Fruit fly (Drosophila melanogaster) whole organism, embryonic: Measurements from ENCODE around the gene CG32642.

Experiments
- Awh ChIP-seq: fragments of 200-800 bp; sonication (Bioruptor generic); IDR thresholded peaks from 2 replicates; pipeline ENCODE4, ENCODE4 v1.3.6; 2022; ENCODE audit warnings: missing biosample characterization, missing genetic modification characterization
- B-H2 ChIP-seq: fragments of 200-800 bp; sonication (Bioruptor generic); optimal IDR thresholded peaks from 2 replicates; lab custom pipeline; 2018; ENCODE audit warnings: missing biosample characterization, mild to moderate bottlenecking, missing genetic modification characterization
- CG10366 ChIP-seq: fragments of 200-800 bp; sonication (Bioruptor generic); IDR thresholded peaks from 2 replicates; pipeline ENCODE4 v1.3.6; 2022; ENCODE audit warnings: missing biosample characterization, missing genetic modification characterization
- CG11085 ChIP-seq: fragments of 200-800 bp; sonication (Bioruptor generic); IDR thresholded peaks from 2 replicates; pipeline ENCODE4 v1.3.6; 2022; ENCODE audit warnings: missing biosample characterization, missing genetic modification characterization
- CG11247 ChIP-seq: fragments of 200-800 bp; sonication (Bioruptor generic); IDR thresholded peaks from 2 replicates; pipeline ENCODE4 v1.3.6; 2022; ENCODE audit warnings: missing biosample characterization, missing genetic modification characterization
- CG11398 ChIP-seq: fragments of 200-800 bp; sonication (Bioruptor generic); optimal IDR thresholded peaks from 2 replicates; lab custom pipeline; 2016; ENCODE audit warnings: missing biosample characterization, missing genetic modification characterization
- CG11456 ChIP-seq: fragments of 200-800 bp; sonication (Bioruptor generic); IDR thresholded peaks from 3 replicates; pipeline ENCODE4 v1.3.6; 2022; ENCODE audit warnings: missing biosample characterization, missing genetic modification characterization
- CG11560 ChIP-seq: fragments of 200-800 bp; sonication (Bioruptor generic); IDR thresholded peaks from 3 replicates; pipeline ENCODE4 v1.3.6; 2022; ENCODE audit warnings: missing biosample characterization, missing genetic modification characterization
- CG11695 ChIP-seq: fragments of 200-800 bp; sonication (Bioruptor generic); IDR thresholded peaks from 3 replicates; pipeline ENCODE4 v1.3.6; 2022; ENCODE audit warnings: missing biosample characterization, missing genetic modification characterization
- CG12236 ChIP-seq: fragments of 200-800 bp; sonication (Bioruptor generic); optimal IDR thresholded peaks from 2 replicates; lab custom pipeline; 2016; ENCODE audit warnings: missing biosample characterization, missing genetic modification characterization
- CG1233 ChIP-seq: fragments of 200-800 bp; sonication (Bioruptor generic); optimal IDR thresholded peaks from 4 replicates; lab custom pipeline; 2018; ENCODE audit warnings: missing biosample characterization, mild to moderate bottlenecking, missing genetic modification characterization
- CG12659 ChIP-seq: fragments of 200-800 bp; sonication (Bioruptor generic); optimal IDR thresholded peaks from 3 replicates; lab custom pipeline; 2017; ENCODE audit warnings: mild to moderate bottlenecking, missing biosample characterization, missing genetic modification reagents, missing genetic modification characterization
- CG13296 ChIP-seq: fragments of 200-800 bp; sonication (Bioruptor generic); optimal IDR thresholded peaks from 3 replicates; lab custom pipeline; 2018; ENCODE audit warnings: missing biosample characterization, mild to moderate bottlenecking, missing genetic modification characterization
- CG14014 ChIP-seq: fragments of 200-800 bp; sonication (Bioruptor generic); IDR thresholded peaks from 2 replicates; pipeline ENCODE4 v1.3.6; 2022; ENCODE audit warnings: missing biosample characterization, missing genetic modification characterization
- CG15011 ChIP-seq: fragments of 200-800 bp; sonication (Bioruptor generic); optimal IDR thresholded peaks from 3 replicates; lab custom pipeline; 2018; ENCODE audit warnings: missing biosample characterization, mild to moderate bottlenecking, missing genetic modification characterization
- CG1647 ChIP-seq: fragments of 200-800 bp; sonication (Bioruptor generic); optimal IDR thresholded peaks from 3 replicates; lab custom pipeline; 2016; ENCODE audit warnings: missing biosample characterization, missing genetic modification characterization
- CG16863 ChIP-seq: fragments of 200-800 bp; sonication (Bioruptor generic); optimal IDR thresholded peaks from 3 replicates; lab custom pipeline; 2016; ENCODE audit warnings: missing biosample characterization, missing genetic modification characterization
- CG17385 ChIP-seq: fragments of 200-800 bp; sonication (Bioruptor generic); optimal IDR thresholded peaks from 3 replicates; lab custom pipeline; 2018; ENCODE audit warnings: missing biosample characterization, mild to moderate bottlenecking, missing genetic modification characterization
- CG1792 ChIP-seq: fragments of 200-800 bp; sonication (Bioruptor generic); optimal IDR thresholded peaks from 2 replicates; lab custom pipeline; 2016; ENCODE audit warnings: missing biosample characterization, missing genetic modification characterization
- CG18619 ChIP-seq: fragments of 200-800 bp; sonication (Bioruptor generic); optimal IDR thresholded peaks from 3 replicates; lab custom pipeline; 2017; ENCODE audit warnings: missing biosample characterization, mild to moderate bottlenecking, missing genetic modification characterization
- CG2116 ChIP-seq: fragments of 200-800 bp; sonication (Bioruptor generic); optimal IDR thresholded peaks from 3 replicates; lab custom pipeline; 2018; ENCODE audit warnings: missing biosample characterization, mild to moderate bottlenecking, missing genetic modification characterization
- CG30403 ChIP-seq: fragments of 200-800 bp; sonication (Bioruptor generic); optimal IDR thresholded peaks from 3 replicates; lab custom pipeline; 2016; ENCODE audit warnings: missing biosample characterization, missing genetic modification characterization
- CG3065 ChIP-seq: fragments of 200-800 bp; sonication (Bioruptor generic); optimal IDR thresholded peaks from 2 replicates; lab custom pipeline; 2016; ENCODE audit warnings: missing biosample characterization, missing genetic modification characterization
- CG3281 ChIP-seq: fragments of 200-800 bp; sonication (Bioruptor generic); optimal IDR thresholded peaks from 3 replicates; lab custom pipeline; 2017; ENCODE audit warnings: missing biosample characterization, mild to moderate bottlenecking, missing genetic modification characterization
- CG3838 ChIP-seq: fragments of 200-800 bp; sonication (Bioruptor generic); optimal IDR thresholded peaks from 3 replicates; lab custom pipeline; 2016; ENCODE audit warnings: missing biosample characterization, missing genetic modification characterization
- CG3847 ChIP-seq: fragments of 200-800 bp; sonication (Bioruptor generic); IDR thresholded peaks from 2 replicates; pipeline ENCODE4 v1.3.6; 2022; ENCODE audit warnings: missing biosample characterization, missing genetic modification characterization
- CG43689 ChIP-seq: fragments of 200-800 bp; sonication (Bioruptor generic); IDR thresholded peaks from 2 replicates; pipeline ENCODE4 v1.3.6; 2022; ENCODE audit warnings: missing biosample characterization, missing genetic modification characterization
- CG6791 ChIP-seq: fragments of 200-800 bp; sonication (Bioruptor generic); IDR thresholded peaks from 3 replicates; pipeline ENCODE4 v1.3.6; 2022; ENCODE audit warnings: missing biosample characterization, missing genetic modification characterization; ENCODE audit not compliant: partially characterized antibody
- CG7372 ChIP-seq: fragments of 200-800 bp; sonication (Bioruptor generic); IDR thresholded peaks from 2 replicates; pipeline ENCODE4 v1.3.6; 2022; ENCODE audit warnings: missing biosample characterization, missing genetic modification characterization
- CG8089 ChIP-seq: fragments of 200-800 bp; sonication (Bioruptor generic); optimal IDR thresholded peaks from 3 replicates; lab custom pipeline; 2016; ENCODE audit warnings: missing biosample characterization, missing genetic modification characterization
- CG9797 ChIP-seq: fragments of 200-800 bp; sonication (Bioruptor generic); optimal IDR thresholded peaks from 3 replicates; lab custom pipeline; 2018; ENCODE audit warnings: missing biosample characterization, mild to moderate bottlenecking, missing genetic modification characterization
- CG9932 ChIP-seq: fragments of 200-800 bp; sonication (Bioruptor generic); IDR thresholded peaks from 2 replicates; pipeline ENCODE4 v1.3.6; 2022; ENCODE audit warnings: missing biosample characterization, missing genetic modification characterization
- Dip3 ChIP-seq: fragments of 200-800 bp; sonication (Bioruptor generic); optimal IDR thresholded peaks from 3 replicates; lab custom pipeline; 2016; ENCODE audit warnings: missing biosample characterization, missing genetic modification characterization
- Drgx ChIP-seq: fragments of 200-800 bp; sonication (Bioruptor generic); IDR thresholded peaks from 2 replicates; pipeline ENCODE4 v1.3.6; 2022; ENCODE audit warnings: missing biosample characterization, missing genetic modification characterization
- Ets97D ChIP-seq: fragments of 200-800 bp; sonication (Bioruptor generic); optimal IDR thresholded peaks from 3 replicates; lab custom pipeline; 2016; ENCODE audit warnings: missing biosample characterization, missing genetic modification characterization
- Fer3 ChIP-seq: fragments of 200-800 bp; sonication (Bioruptor generic); optimal IDR thresholded peaks from 2 replicates; lab custom pipeline; 2018; ENCODE audit warnings: missing biosample characterization, mild to moderate bottlenecking, missing genetic modification characterization, moderate library complexity
- H2.0 ChIP-seq: fragments of 200-800 bp; sonication (Bioruptor generic); IDR thresholded peaks from 2 replicates; pipeline ENCODE4 v1.3.6; 2022; ENCODE audit warnings: missing biosample characterization, missing genetic modification characterization
- Poxn ChIP-seq: fragments of 200-800 bp; sonication (Bioruptor generic); IDR thresholded peaks from 2 replicates; pipeline ENCODE4 v1.3.6; 2022; ENCODE audit warnings: missing biosample characterization, missing genetic modification characterization
- Ptx1 ChIP-seq: fragments of 200-800 bp; sonication (Bioruptor generic); IDR thresholded peaks from 2 replicates; pipeline ENCODE4 v1.3.6; 2022; ENCODE audit warnings: missing biosample characterization, missing genetic modification characterization
- Rfx ChIP-seq: fragments of 200-800 bp; sonication (Bioruptor generic); IDR thresholded peaks from 2 replicates; pipeline ENCODE4 v1.3.6; 2022; ENCODE audit warnings: missing biosample characterization, missing genetic modification characterization
- ab ChIP-seq: fragments of 200-800 bp; sonication (Bioruptor generic); optimal IDR thresholded peaks from 2 replicates; lab custom pipeline; 2016; ENCODE audit warnings: missing biosample characterization, missing genetic modification characterization
- al ChIP-seq: fragments of 200-800 bp; sonication (Bioruptor generic); IDR thresholded peaks from 2 replicates; pipeline ENCODE4 v1.3.6; 2022; ENCODE audit warnings: missing biosample characterization, missing genetic modification characterization
- bigmax ChIP-seq: fragments of 200-800 bp; sonication (Bioruptor generic); optimal IDR thresholded peaks from 2 replicates; lab custom pipeline; 2018; ENCODE audit warnings: missing biosample characterization, mild to moderate bottlenecking, missing genetic modification characterization
- cato ChIP-seq: fragments of 200-800 bp; sonication (Bioruptor generic); optimal IDR thresholded peaks from 2 replicates; lab custom pipeline; 2016; ENCODE audit warnings: missing biosample characterization, missing genetic modification characterization, borderline replicate concordance
- chn ChIP-seq: fragments of 200-800 bp; sonication (Bioruptor generic); optimal IDR thresholded peaks from 2 replicates; lab custom pipeline; 2016; ENCODE audit warnings: missing biosample characterization, missing genetic modification characterization
- disco-r ChIP-seq: fragments of 200-800 bp; sonication (Bioruptor generic); optimal IDR thresholded peaks from 2 replicates; lab custom pipeline; 2016; ENCODE audit warnings: missing biosample characterization, missing genetic modification characterization
- fd102C ChIP-seq: fragments of 200-800 bp; sonication (Bioruptor generic); optimal IDR thresholded peaks from 2 replicates; lab custom pipeline; 2018; ENCODE audit warnings: missing biosample characterization, mild to moderate bottlenecking, missing genetic modification characterization, moderate library complexity
- ftz-f1 ChIP-seq: fragments of 200-800 bp; sonication (Bioruptor generic); optimal IDR thresholded peaks from 2 replicates; lab custom pipeline; 2016; ENCODE audit warnings: missing biosample characterization, missing genetic modification characterization
- fu2 ChIP-seq: fragments of 200-800 bp; sonication (Bioruptor generic); optimal IDR thresholded peaks from 2 replicates; lab custom pipeline; 2016; ENCODE audit warnings: missing biosample characterization, missing genetic modification characterization
- mld ChIP-seq: fragments of 200-800 bp; sonication (Bioruptor generic); IDR thresholded peaks from 3 replicates; pipeline ENCODE4 v1.3.6; 2022; ENCODE audit warnings: missing biosample characterization, missing genetic modification characterization; ENCODE audit not compliant: partially characterized antibody
- sens ChIP-seq: fragments of 200-800 bp; sonication (Bioruptor generic); peaks from one replicate; lab custom pipeline; 2016; ENCODE audit warnings: missing biosample characterization, missing genetic modification characterization
- sob ChIP-seq: fragments of 200-800 bp; sonication (Bioruptor generic); IDR thresholded peaks from 2 replicates; pipeline ENCODE4 v1.3.6; 2022; ENCODE audit warnings: missing biosample characterization, missing genetic modification characterization
- trem ChIP-seq: fragments of 200-800 bp; optimal IDR thresholded peaks from 3 replicates; lab custom pipeline; 2019; ENCODE audit warnings: missing biosample characterization, mild to moderate bottlenecking, missing genetic modification characterization, moderate library complexity
- twi ChIP-seq: fragments of 200-800 bp; optimal IDR thresholded peaks from 2 replicates; lab custom pipeline; 2019; ENCODE audit warnings: missing biosample characterization, mild to moderate bottlenecking, missing genetic modification characterization, moderate library complexity

Gene CG32642

dm6 chrX:12947670-12948069 is 11.3 kb upstream of the CG32642 start (continued):
- TF ChIP-seq cato: no peak
- no peak for TF ChIP-seq trem (tag; lab: Kevin White, UChicago)
- peak; percentile 10 for TF ChIP-seq Fer3
- TF ChIP-seq ab: no peak
- TF ChIP-seq disco-r (GFP tag; lab: Kevin White, UChicago): no peak
- peak; percentile 30 for TF ChIP-seq CG18619 (GFP tag; lab: Kevin White, UChicago)
- no peak for TF ChIP-seq CG1647
- no peak for TF ChIP-seq CG11398 (GFP tag; lab: Kevin White, UChicago)
- TF ChIP-seq sens (GFP tag; lab: Kevin White, UChicago): peak; percentile 50
- no peak for TF ChIP-seq Drgx (GFP tag; lab: Robert Waterston, UW)
- TF ChIP-seq twi (tag; lab: Kevin White, UChicago): no peak
- TF ChIP-seq CG11560 (tag; lab: Robert Waterston, UW): no peak
- TF ChIP-seq H2.0 (GFP tag; lab: Robert Waterston, UW): no peak
- no peak for TF ChIP-seq CG16863 (GFP tag; lab: Kevin White, UChicago)
- TF ChIP-seq CG12659 (GFP tag; lab: Kevin White, UChicago): no peak
- TF ChIP-seq fd102C (GFP tag; lab: Kevin White, UChicago): peak; percentile 53
- TF ChIP-seq CG12236 (GFP tag; lab: Kevin White, UChicago): no peak
- TF ChIP-seq CG9797 (GFP tag; lab: Kevin White, UChicago): no peak
- no peak for TF ChIP-seq CG43689 (GFP tag; lab: Robert Waterston, UW)
- TF ChIP-seq CG11085 (GFP tag; lab: Robert Waterston, UW): no peak
- no peak for TF ChIP-seq al (GFP tag; lab: Robert Waterston, UW)
- TF ChIP-seq CG6791 (GFP tag; lab: Robert Waterston, UW): no peak
- TF ChIP-seq CG11456 (GFP tag; lab: Robert Waterston, UW): no peak; the same call in 2 of the 3 replicates
- no peak for TF ChIP-seq bigmax (GFP tag; lab: Kevin White, UChicago)
- TF ChIP-seq CG1792 (GFP tag; lab: Kevin White, UChicago): no peak
- peak; percentile 5 for TF ChIP-seq CG2116
- no peak for TF ChIP-seq fu2 (GFP tag; lab: Kevin White, UChicago)
- no peak for TF ChIP-seq Ptx1 (GFP tag; lab: Robert Waterston, UW)
- peak; percentile 67 for TF ChIP-seq CG1233 (GFP tag; lab: Kevin White, UChicago)
- peak; percentile 46 for TF ChIP-seq CG17385 (GFP tag; lab: Kevin White, UChicago)
- TF ChIP-seq Poxn (GFP tag; lab: Robert Waterston, UW): no peak
- TF ChIP-seq CG11247 (GFP tag; lab: Robert Waterston, UW): no peak
- no peak for TF ChIP-seq CG3281 (GFP tag; lab: Kevin White, UChicago)
- TF ChIP-seq CG15011 (GFP tag; lab: Kevin White, UChicago): no peak
- TF ChIP-seq CG13296 (GFP tag; lab: Kevin White, UChicago): peak; percentile 34
- no peak for TF ChIP-seq CG3065
- no peak for TF ChIP-seq CG3838
- no peak for TF ChIP-seq chn (GFP tag; lab: Kevin White, UChicago)
- TF ChIP-seq Ets97D (GFP tag; lab: Kevin White, UChicago): peak; percentile 96
- TF ChIP-seq sob (GFP tag; lab: Robert Waterston, UW): no peak
- TF ChIP-seq B-H2 (GFP tag; lab: Kevin White, UChicago): no peak
- no peak for TF ChIP-seq CG9932 (GFP tag; lab: Robert Waterston, UW)
- no peak for TF ChIP-seq mld (GFP tag; lab: Robert Waterston, UW)
- TF ChIP-seq CG30403: no peak
- TF ChIP-seq CG11695 (GFP tag; lab: Robert Waterston, UW): no peak
- no peak for TF ChIP-seq Rfx
- no peak for TF ChIP-seq CG10366 (GFP tag; lab: Robert Waterston, UW)
- no peak for TF ChIP-seq Dip3 (GFP tag; lab: Kevin White, UChicago)
- TF ChIP-seq Awh: no peak
- no peak for TF ChIP-seq CG14014
- no peak for TF ChIP-seq ftz-f1
- no peak for TF ChIP-seq CG3847 (GFP tag; lab: Robert Waterston, UW)
- no peak for TF ChIP-seq CG8089 (GFP tag; lab: Kevin White, UChicago)
- no peak for TF ChIP-seq CG7372 (GFP tag; lab: Robert Waterston, UW)
